Fruit fly (Drosophila melanogaster) whole organism: ENCODE measurements around the gene CG6696.

ENCODE experiments used
- CG8478 ChIP-seq: fragments of >200 bp; optimal IDR thresholded peaks from 2 replicates; lab custom pipeline; 2018; ENCODE audit warnings: inconsistent platforms
- Dll ChIP-seq: fragments of >200 bp; optimal IDR thresholded peaks from 2 replicates; lab custom pipeline; 2017
- EcR ChIP-seq, 2 experiments: fragments of >200 bp; optimal IDR thresholded peaks; 2 replicates each; lab custom pipeline; 2017; ENCODE audit warnings: missing biosample characterization in 2 of 2, missing genetic modification characterization in 2 of 2, missing genetic modification reagents in 2 of 2
- pan ChIP-seq: fragments of >200 bp; optimal IDR thresholded peaks from 2 replicates; lab custom pipeline; 2017
- psq ChIP-seq: fragments of >200 bp; optimal IDR thresholded peaks from 2 replicates; lab custom pipeline; 2017
- usp ChIP-seq: fragments of >200 bp; optimal IDR thresholded peaks from 2 replicates; lab custom pipeline; 2017; ENCODE audit warnings: missing biosample characterization, missing genetic modification characterization, mixed read lengths

The CG6696 gene

dm6 chrX:18662053-18662452 is at the start of gene CG6696:
Gene CG6696, minus strand, starts transcription at chrX:18662153.
- no peak for TF ChIP-seq Dll (lab: Kevin White, UChicago)
- no peak for TF ChIP-seq CG8478
- TF ChIP-seq pan, result no peak
- TF ChIP-seq psq (lab: Kevin White, UChicago), result no peak
- TF ChIP-seq usp (GFP tag; lab: Kevin White, UChicago), result no peak
- TF ChIP-seq EcR (GFP tag; optimal IDR thresholded peaks at IDR 0.05; lab: Kevin White, UChicago), result no peak

- TF ChIP-seq usp (GFP tag; lab: Kevin White, UChicago), result no peak
- TF ChIP-seq psq (lab: Kevin White, UChicago), result no peak
- TF ChIP-seq Dll (lab: Kevin White, UChicago), result no peak
- TF ChIP-seq EcR (GFP tag; optimal IDR thresholded peaks at IDR 0.05; lab: Kevin White, UChicago), result no peak
- no peak for TF ChIP-seq CG8478
- no peak for TF ChIP-seq pan
Observed at dm6 chrX:18709565-18709964, 47.6 kb upstream of the CG6696 start, which contains the start of gene Cyp308a1. Gene Cyp308a1, plus strand, starts transcription at chrX:18709865.

- TF ChIP-seq EcR (GFP tag; optimal IDR thresholded peaks at IDR 0.05; lab: Kevin White, UChicago) (no peak), pan (no peak), CG8478 (no peak), psq (lab: Kevin White, UChicago) (no peak), usp (GFP tag; lab: Kevin White, UChicago) (no peak), Dll (lab: Kevin White, UChicago) (no peak)
Observed at dm6 chrX:18703875-18704274, 41.9 kb upstream of the CG6696 start.

dm6 chrX:18702245-18702644 is 40.3 kb upstream of the CG6696 start:
- TF ChIP-seq CG8478 (no peak), usp (GFP tag; lab: Kevin White, UChicago) (no peak), Dll (lab: Kevin White, UChicago) (no peak), EcR (GFP tag; optimal IDR thresholded peaks at IDR 0.05; lab: Kevin White, UChicago) (no peak), pan (no peak), psq (lab: Kevin White, UChicago) (no peak)

- TF ChIP-seq CG8478 (no peak), pan (no peak), psq (lab: Kevin White, UChicago) (no peak), EcR (GFP tag; optimal IDR thresholded peaks at IDR 0.05; lab: Kevin White, UChicago) (no peak), usp (GFP tag; lab: Kevin White, UChicago) (no peak), Dll (lab: Kevin White, UChicago) (no peak)
Observed at dm6 chrX:18701752-18702151, 39.8 kb upstream of the CG6696 start.

dm6 chrX:18700586-18700985 is 38.6 kb upstream of the CG6696 start:
- TF ChIP-seq psq (lab: Kevin White, UChicago) (no peak), Dll (lab: Kevin White, UChicago) (no peak), CG8478 (no peak)

- no peak for TF ChIP-seq CG8478
- TF ChIP-seq usp (GFP tag; lab: Kevin White, UChicago), result no peak
- TF ChIP-seq pan, result no peak
- TF ChIP-seq EcR (GFP tag; optimal IDR thresholded peaks at IDR 0.05; lab: Kevin White, UChicago), result no peak
- no peak for TF ChIP-seq psq (lab: Kevin White, UChicago)
- TF ChIP-seq Dll (lab: Kevin White, UChicago), result no peak
Observed at dm6 chrX:18699268-18700140, 37.6 kb upstream of the CG6696 start.

dm6 chrX:18695603-18696002 is 33.6 kb upstream of the CG6696 start:
- TF ChIP-seq EcR (GFP tag; optimal IDR thresholded peaks at IDR 0.05; lab: Kevin White, UChicago) (peak in 1 of 2 experiments; percentile 50), Dll (lab: Kevin White, UChicago) (no peak)

- no peak for TF ChIP-seq EcR (GFP tag; optimal IDR thresholded peaks at IDR 0.05; lab: Kevin White, UChicago)
Observed at dm6 chrX:18692948-18693502, 31.1 kb upstream of the CG6696 start, which contains the start of gene Cyp18a1. Gene Cyp18a1, minus strand, starts transcription at chrX:18693042.

- TF ChIP-seq EcR (GFP tag; optimal IDR thresholded peaks at IDR 0.05; lab: Kevin White, UChicago) (no peak), CG8478 (no peak), pan (no peak), usp (GFP tag; lab: Kevin White, UChicago) (no peak)
Observed at dm6 chrX:18685726-18686125, 23.8 kb upstream of the CG6696 start, which contains the start of gene phtm. Gene phtm, plus strand, starts transcription at chrX:18685766.

dm6 chrX:18684928-18685327 is 23.0 kb upstream of the CG6696 start:
- TF ChIP-seq Dll (lab: Kevin White, UChicago) (no peak), usp (GFP tag; lab: Kevin White, UChicago) (no peak), EcR (GFP tag; optimal IDR thresholded peaks at IDR 0.05; lab: Kevin White, UChicago) (peak in 1 of 2 experiments; percentile 31)

- TF ChIP-seq usp (GFP tag; lab: Kevin White, UChicago) (no peak), EcR (GFP tag; optimal IDR thresholded peaks at IDR 0.05; lab: Kevin White, UChicago) (peak in 1 of 2 experiments; percentile 75), CG8478 (no peak), psq (lab: Kevin White, UChicago) (no peak)
Observed at dm6 chrX:18684504-18684903, 22.6 kb upstream of the CG6696 start.

dm6 chrX:18682815-18683214 is 20.9 kb upstream of the CG6696 start:
- TF ChIP-seq Dll (lab: Kevin White, UChicago) (no peak), psq (lab: Kevin White, UChicago) (no peak), pan (no peak), EcR (GFP tag; optimal IDR thresholded peaks at IDR 0.05; lab: Kevin White, UChicago) (no peak), usp (GFP tag; lab: Kevin White, UChicago) (no peak), CG8478 (no peak)
